Fruit fly (Drosophila melanogaster): ENCODE measurements around the gene CG14630.

DNA sequence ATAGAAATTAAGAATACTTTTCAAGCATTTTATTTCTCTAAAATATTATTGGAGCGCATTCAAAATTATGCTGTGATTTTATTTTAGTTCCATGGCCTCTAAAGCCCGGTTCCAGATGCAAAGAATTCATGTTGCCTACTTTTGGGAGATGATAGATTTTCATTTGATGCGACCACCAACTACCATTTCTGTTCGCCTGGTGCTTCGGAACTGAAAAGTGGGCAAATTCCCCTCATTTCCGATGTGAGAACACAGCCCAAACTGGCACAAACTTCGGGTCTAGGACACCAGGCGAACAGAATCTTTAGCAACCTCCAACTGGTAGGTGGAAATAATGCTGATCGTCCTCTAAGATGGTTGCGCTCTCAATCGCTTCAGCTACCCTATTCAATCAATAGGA, 31.8 kb downstream of the CG14630 start:
- TF ChIP-seq psq (optimal IDR thresholded peaks at IDR 0.05) (no peak), h (optimal IDR thresholded peaks at IDR 0.05) (no peak), ttk (optimal IDR thresholded peaks at IDR 0.05) (no peak)

Data from Kc167 (cell line).